Fruit fly (Drosophila melanogaster): ENCODE data around the gene ZIPIC.

ZIPIC gene

dm6 chr3R:30046029-30047001, 9.6 kb upstream of the ZIPIC start, which contains the start of the genes RpL32 and CG7943 (continued):
- TF ChIP-seq Lpt (GFP tag; optimal IDR thresholded peaks at IDR 0.05) (peak; percentile 83), Eip75B (GFP tag; optimal IDR thresholded peaks at IDR 0.05) (peak; percentile 94), CG6808 (GFP tag; optimal IDR thresholded peaks at IDR 0.05) (peak; percentile 80), Sox14 (GFP tag; optimal IDR thresholded peaks at IDR 0.05) (peak; percentile 92), Sox15 (GFP tag; optimal IDR thresholded peaks at IDR 0.05) (peak; percentile 90), Smox (GFP tag; optimal IDR thresholded peaks at IDR 0.05) (peak; percentile 93), eg (GFP tag; IDR thresholded peaks at IDR 0.05) (peak; percentile 93), dsx (GFP tag; optimal IDR thresholded peaks at IDR 0.05; ENCODE audit: poor library complexity, severe bottlenecking) (peak; percentile 71), CG11902 (GFP tag; optimal IDR thresholded peaks at IDR 0.05) (peak; percentile 93), esn (GFP tag; optimal IDR thresholded peaks at IDR 0.05) (peak; percentile 97), CG6854 (GFP tag; optimal IDR thresholded peaks at IDR 0.05) (peak; percentile 93), acj6 (GFP tag; optimal IDR thresholded peaks at IDR 0.05) (peak; percentile 91), achi (GFP tag; optimal IDR thresholded peaks at IDR 0.05) (peak; percentile 91)

dm6 chr3R:30043139-30043744, 6.6 kb upstream of the ZIPIC start, which contains the start of gene Sry-delta:
Sry-delta (plus strand) TSS chr3R:30043341.
- TF ChIP-seq CG3919 (GFP tag; optimal IDR thresholded peaks at IDR 0.05) (no peak), Eip78C (GFP tag) (peak; percentile 21), CG6163 (GFP tag; IDR thresholded peaks at IDR 0.05) (peak; percentile 77), CG6854 (GFP tag; optimal IDR thresholded peaks at IDR 0.05) (peak; percentile 57), CG11762 (GFP tag; optimal IDR thresholded peaks at IDR 0.05; ENCODE audit: insufficient read depth) (peak; percentile 8), CG31627 (GFP tag; optimal IDR thresholded peaks at IDR 0.05) (peak; percentile 84), salr (GFP tag; optimal IDR thresholded peaks at IDR 0.05) (peak in 1 of 2 experiments; percentile 46), svp (GFP tag) (no peak), Sox102F (GFP tag; optimal IDR thresholded peaks at IDR 0.05) (no peak), fkh (GFP tag; optimal IDR thresholded peaks at IDR 0.05) (peak; percentile 61), CG34406 (GFP tag; optimal IDR thresholded peaks at IDR 0.05) (peak; percentile 48), CG3032 (tag; optimal IDR thresholded peaks at IDR 0.05) (peak; percentile 68), Eip93F (GFP tag; optimal IDR thresholded peaks at IDR 0.05) (no peak), Met (GFP tag; optimal IDR thresholded peaks at IDR 0.05) (no peak), dac (GFP tag; optimal IDR thresholded peaks at IDR 0.05) (no peak), dsx (GFP tag; optimal IDR thresholded peaks at IDR 0.05; ENCODE audit: poor library complexity, severe bottlenecking) (peak; percentile 41), acj6 (GFP tag; optimal IDR thresholded peaks at IDR 0.05) (no peak), Gug (GFP tag; IDR thresholded peaks at IDR 0.05) (peak; percentile 46), Blimp-1 (GFP tag; optimal IDR thresholded peaks at IDR 0.05) (no peak), CG32006 (GFP tag; optimal IDR thresholded peaks at IDR 0.05) (no peak), esn (GFP tag; optimal IDR thresholded peaks at IDR 0.05) (peak; percentile 79), lz (GFP tag; optimal IDR thresholded peaks at IDR 0.05) (peak; percentile 79), Hr39 (GFP tag; optimal IDR thresholded peaks at IDR 0.05) (peak; percentile 81), eg (GFP tag; IDR thresholded peaks at IDR 0.05) (peak; percentile 41; the same call in 1 of the 3 replicates), CG6792 (GFP tag; optimal IDR thresholded peaks at IDR 0.05) (peak; percentile 44), cyc (GFP tag; optimal IDR thresholded peaks at IDR 0.05) (peak; percentile 78), Sox15 (GFP tag; optimal IDR thresholded peaks at IDR 0.05) (peak; percentile 39)

dm6 chr3R:30040879-30041278, 4.2 kb upstream of the ZIPIC start:
- no peak for TF ChIP-seq Sox102F (GFP tag; optimal IDR thresholded peaks at IDR 0.05)
- no peak for TF ChIP-seq CG3032 (tag; optimal IDR thresholded peaks at IDR 0.05)
- TF ChIP-seq Gug (GFP tag; IDR thresholded peaks at IDR 0.05), result no peak
- no peak for TF ChIP-seq CG11762 (GFP tag; optimal IDR thresholded peaks at IDR 0.05; ENCODE audit: insufficient read depth)
- TF ChIP-seq topi (GFP tag; optimal IDR thresholded peaks at IDR 0.05), result no peak
- TF ChIP-seq Ets21C (GFP tag; optimal IDR thresholded peaks at IDR 0.05), result no peak
- TF ChIP-seq net (GFP tag; optimal IDR thresholded peaks at IDR 0.05), result no peak
- no peak for TF ChIP-seq fkh (GFP tag; optimal IDR thresholded peaks at IDR 0.05)
- no peak for TF ChIP-seq esn (GFP tag; optimal IDR thresholded peaks at IDR 0.05)
- TF ChIP-seq acj6 (GFP tag; optimal IDR thresholded peaks at IDR 0.05), result no peak
- no peak for TF ChIP-seq CG31627 (GFP tag; optimal IDR thresholded peaks at IDR 0.05)
- TF ChIP-seq fd85E (GFP tag; optimal IDR thresholded peaks at IDR 0.05), result no peak
- TF ChIP-seq CG16779 (tag; optimal IDR thresholded peaks at IDR 0.05), result no peak
- no peak for TF ChIP-seq Sox14 (GFP tag; optimal IDR thresholded peaks at IDR 0.05)
- no peak for TF ChIP-seq CG8319 (GFP tag; optimal IDR thresholded peaks at IDR 0.05)
- no peak for TF ChIP-seq lz (GFP tag; optimal IDR thresholded peaks at IDR 0.05)
- TF ChIP-seq CG8119 (GFP tag; IDR thresholded peaks at IDR 0.05), result no peak
- TF ChIP-seq Hr38 (GFP tag; optimal IDR thresholded peaks at IDR 0.05), result no peak
- no peak for TF ChIP-seq Hr39 (GFP tag; optimal IDR thresholded peaks at IDR 0.05)
- TF ChIP-seq Eip78C (GFP tag), result no peak

Measured in whole organism, prepupa.